Fruit fly (Drosophila melanogaster) whole organism, embryonic: ENCODE results near the gene CG2076.

ENCODE experiments used
- Aef1 ChIP-seq: fragments of 200-800 bp; sonication (Bioruptor generic); IDR thresholded peaks from 3 replicates; pipeline ENCODE4 v1.3.6; 2022; ENCODE audit warnings: missing biosample characterization, missing genetic modification characterization
- Atf6 ChIP-seq: fragments of 200-800 bp; sonication (Bioruptor generic); IDR thresholded peaks from 2 replicates; pipeline ENCODE4 v1.3.6; 2022; ENCODE audit warnings: missing biosample characterization, missing genetic modification characterization
- Blimp-1 ChIP-seq: fragments of 200-800 bp; sonication (Bioruptor generic); optimal IDR thresholded peaks from 3 replicates; lab custom pipeline; 2018; ENCODE audit warnings: missing biosample characterization, missing genetic modification characterization, mild to moderate bottlenecking, moderate library complexity, missing genetic modification reagents
- CG10267 ChIP-seq: fragments of 200-800 bp; sonication (Bioruptor generic); optimal IDR thresholded peaks from 2 replicates; lab custom pipeline; 2018; ENCODE audit warnings: missing biosample characterization, mild to moderate bottlenecking, missing genetic modification characterization, moderate library complexity
- CG11456 ChIP-seq: fragments of 200-800 bp; sonication (Bioruptor generic); IDR thresholded peaks from 3 replicates; pipeline ENCODE4 v1.3.6; 2022; ENCODE audit warnings: missing biosample characterization, missing genetic modification characterization
- CG14860 ChIP-seq: fragments of 200-800 bp; sonication (Bioruptor generic); IDR thresholded peaks from 3 replicates; pipeline ENCODE4 v1.3.6; 2022; ENCODE audit warnings: missing biosample characterization, missing genetic modification characterization; ENCODE audit not compliant: partially characterized antibody
- CG15514 ChIP-seq: fragments of 200-800 bp; sonication (Bioruptor generic); optimal IDR thresholded peaks from 3 replicates; lab custom pipeline; 2017; ENCODE audit warnings: missing biosample characterization, missing genetic modification characterization, mild to moderate bottlenecking, moderate library complexity, missing genetic modification reagents
- CG2199 ChIP-seq: fragments of 200-800 bp; sonication (Bioruptor generic); IDR thresholded peaks from 3 replicates; pipeline ENCODE4 v1.3.6; 2022; ENCODE audit warnings: missing biosample characterization, missing genetic modification characterization
- CG33557 ChIP-seq: fragments of 200-800 bp; sonication (Bioruptor generic); optimal IDR thresholded peaks from 2 replicates; lab custom pipeline; 2019; ENCODE audit warnings: missing biosample characterization, mild to moderate bottlenecking, missing genetic modification characterization, moderate library complexity
- CG3995 ChIP-seq: fragments of 200-800 bp; sonication (Bioruptor generic); optimal IDR thresholded peaks from 3 replicates; lab custom pipeline; 2016; ENCODE audit warnings: missing biosample characterization, missing genetic modification characterization
- CG6654 ChIP-seq: fragments of 200-800 bp; sonication (Bioruptor generic); optimal IDR thresholded peaks from 2 replicates; lab custom pipeline; 2017; ENCODE audit warnings: missing biosample characterization, mild to moderate bottlenecking, missing genetic modification characterization
- CG7928 ChIP-seq: fragments of 200-800 bp; sonication (Bioruptor generic); optimal IDR thresholded peaks from 2 replicates; lab custom pipeline; 2017; ENCODE audit warnings: missing biosample characterization, mild to moderate bottlenecking, missing genetic modification characterization
- CG8359 ChIP-seq: fragments of 200-800 bp; sonication (Bioruptor generic); optimal IDR thresholded peaks from 2 replicates; lab custom pipeline; 2017; ENCODE audit warnings: missing biosample characterization, mild to moderate bottlenecking, missing genetic modification characterization, borderline replicate concordance
- CG8388 ChIP-seq: fragments of 200-800 bp; sonication (Bioruptor generic); optimal IDR thresholded peaks from 2 replicates; lab custom pipeline; 2019; ENCODE audit warnings: missing biosample characterization, mild to moderate bottlenecking, missing genetic modification characterization, moderate library complexity
- CrebB ChIP-seq: fragments of 200-800 bp; sonication (Bioruptor generic); optimal IDR thresholded peaks from 3 replicates; lab custom pipeline; 2018; ENCODE audit warnings: missing biosample characterization, mild to moderate bottlenecking, missing genetic modification characterization
- D19B ChIP-seq: fragments of 200-800 bp; sonication (Bioruptor generic); optimal IDR thresholded peaks from 2 replicates; lab custom pipeline; 2017; ENCODE audit warnings: missing biosample characterization, mild to moderate bottlenecking, missing genetic modification characterization
- Dp ChIP-seq: fragments of 200-800 bp; sonication (Bioruptor generic); optimal IDR thresholded peaks from 2 replicates; lab custom pipeline; 2018; ENCODE audit warnings: missing biosample characterization, mild to moderate bottlenecking, missing genetic modification characterization, moderate library complexity
- Drgx ChIP-seq: fragments of 200-800 bp; sonication (Bioruptor generic); IDR thresholded peaks from 2 replicates; pipeline ENCODE4 v1.3.6; 2022; ENCODE audit warnings: missing biosample characterization, missing genetic modification characterization
- Kr ChIP-seq: fragments of 200-800 bp; sonication (Bioruptor generic); optimal IDR thresholded peaks from 2 replicates; lab custom pipeline; 2017; ENCODE audit warnings: missing biosample characterization, mild to moderate bottlenecking, missing genetic modification characterization
- MTF-1 ChIP-seq: fragments of 200-800 bp; sonication (Bioruptor generic); optimal IDR thresholded peaks from 2 replicates; lab custom pipeline; 2018; ENCODE audit warnings: missing biosample characterization, mild to moderate bottlenecking, missing genetic modification characterization, borderline replicate concordance
- Med ChIP-seq: fragments of 200-800 bp; sonication (Bioruptor generic); peaks from one replicate; lab custom pipeline; 2016; ENCODE audit warnings: missing biosample characterization, missing genetic modification characterization, mild to moderate bottlenecking, inconsistent platforms, moderate library complexity
- Nf-YC ChIP-seq: fragments of 200-800 bp; optimal IDR thresholded peaks from 3 replicates; lab custom pipeline; 2019; ENCODE audit warnings: missing biosample characterization, mild to moderate bottlenecking, missing genetic modification characterization, moderate library complexity
- Opbp ChIP-seq: fragments of 200-800 bp; sonication (Bioruptor generic); IDR thresholded peaks from 3 replicates; pipeline ENCODE4 v1.3.6; 2022; ENCODE audit warnings: missing biosample characterization, missing genetic modification characterization; ENCODE audit not compliant: partially characterized antibody
- Optix ChIP-seq: fragments of 200-800 bp; sonication (Bioruptor generic); IDR thresholded peaks from 3 replicates; pipeline ENCODE4 v1.3.6; 2022; ENCODE audit warnings: missing biosample characterization, missing genetic modification characterization
- Rfx ChIP-seq: fragments of 200-800 bp; sonication (Bioruptor generic); IDR thresholded peaks from 2 replicates; pipeline ENCODE4 v1.3.6; 2022; ENCODE audit warnings: missing biosample characterization, missing genetic modification characterization
- Sox102F ChIP-seq: fragments of 200-800 bp; sonication (Bioruptor generic); optimal IDR thresholded peaks from 2 replicates; lab custom pipeline; 2018; ENCODE audit warnings: missing biosample characterization, mild to moderate bottlenecking, missing genetic modification characterization, moderate library complexity
- TFAM ChIP-seq: fragments of 200-800 bp; sonication (Bioruptor generic); optimal IDR thresholded peaks from 2 replicates; lab custom pipeline; 2017; ENCODE audit warnings: missing biosample characterization, missing genetic modification characterization, inconsistent platforms
- YL-1 ChIP-seq: fragments of 200-800 bp; sonication (Bioruptor generic); optimal IDR thresholded peaks from 3 replicates; lab custom pipeline; 2017; ENCODE audit warnings: missing biosample characterization, mild to moderate bottlenecking, missing genetic modification characterization
- ac ChIP-seq: fragments of 200-800 bp; sonication (Bioruptor generic); optimal IDR thresholded peaks from 3 replicates; lab custom pipeline; 2017; ENCODE audit warnings: missing biosample characterization, mild to moderate bottlenecking, missing genetic modification characterization
- ase ChIP-seq: fragments of 200-800 bp; sonication (Bioruptor generic); IDR thresholded peaks from 3 replicates; pipeline ENCODE4 v1.3.6; 2022; ENCODE audit warnings: missing biosample characterization, missing genetic modification characterization
- ash1 ChIP-seq: fragments of 200-800 bp; sonication (Bioruptor generic); optimal IDR thresholded peaks from 2 replicates; lab custom pipeline; 2018; ENCODE audit warnings: missing biosample characterization, mild to moderate bottlenecking, missing genetic modification characterization
- bbx ChIP-seq: fragments of 200-800 bp; sonication (Bioruptor generic); IDR thresholded peaks from 2 replicates; pipeline ENCODE4 v1.3.6; 2022; ENCODE audit warnings: missing biosample characterization, missing genetic modification characterization; ENCODE audit not compliant: partially characterized antibody
- croc ChIP-seq: fragments of 200-800 bp; sonication (Bioruptor generic); conservative IDR thresholded peaks from 3 replicates; pipeline ENCODE4 v1.3.6; 2022; ENCODE audit warnings: missing biosample characterization, missing genetic modification characterization
- crp ChIP-seq, 2 experiments: fragments of 200-800 bp; sonication (Bioruptor generic); optimal IDR thresholded peaks; 2 replicates in 1 of 2; 3 replicates in 1 of 2; lab custom pipeline; 2017; ENCODE audit warnings: missing biosample characterization in 2 of 2, missing genetic modification characterization in 2 of 2, mild to moderate bottlenecking in 1 of 2, moderate library complexity in 1 of 2
- fru ChIP-seq: fragments of >200 bp; optimal IDR thresholded peaks from 2 replicates; lab custom pipeline; 2017
- ftz-f1 ChIP-seq: fragments of 200-800 bp; sonication (Bioruptor generic); optimal IDR thresholded peaks from 2 replicates; lab custom pipeline; 2016; ENCODE audit warnings: missing biosample characterization, missing genetic modification characterization
- gem ChIP-seq: fragments of 200-800 bp; sonication (Bioruptor generic); optimal IDR thresholded peaks from 2 replicates; lab custom pipeline; 2019; ENCODE audit warnings: missing biosample characterization, mild to moderate bottlenecking, missing genetic modification characterization, moderate library complexity
- gfzf ChIP-seq: fragments of 200-800 bp; sonication (Bioruptor generic); optimal IDR thresholded peaks from 2 replicates; lab custom pipeline; 2016; ENCODE audit warnings: missing biosample characterization, mild to moderate bottlenecking, missing genetic modification characterization, moderate library complexity
- gsb ChIP-seq: fragments of 200-800 bp; sonication (Bioruptor generic); IDR thresholded peaks from 2 replicates; pipeline ENCODE4 v1.3.6; 2022; ENCODE audit warnings: missing biosample characterization, missing genetic modification characterization
- lmd ChIP-seq: fragments of 200-800 bp; sonication (Bioruptor generic); IDR thresholded peaks from 2 replicates; pipeline ENCODE4 v1.3.6; 2022; ENCODE audit warnings: missing biosample characterization, missing genetic modification characterization
- mld ChIP-seq: fragments of 200-800 bp; sonication (Bioruptor generic); IDR thresholded peaks from 3 replicates; pipeline ENCODE4 v1.3.6; 2022; ENCODE audit warnings: missing biosample characterization, missing genetic modification characterization; ENCODE audit not compliant: partially characterized antibody
- oc ChIP-seq: fragments of 200-800 bp; sonication (Bioruptor generic); optimal IDR thresholded peaks from 2 replicates; lab custom pipeline; 2018; ENCODE audit warnings: missing biosample characterization, mild to moderate bottlenecking, missing genetic modification characterization, moderate library complexity
- onecut ChIP-seq: fragments of 200-800 bp; sonication (Bioruptor generic); IDR thresholded peaks from 2 replicates; pipeline ENCODE4 v1.3.6; 2022; ENCODE audit warnings: missing biosample characterization, missing genetic modification characterization
- org-1 ChIP-seq: fragments of 200-800 bp; sonication (Bioruptor generic); optimal IDR thresholded peaks from 2 replicates; lab custom pipeline; 2017; ENCODE audit warnings: missing biosample characterization, missing genetic modification characterization
- prd ChIP-seq, 3 experiments: fragments of >200 bp in 2 of 3; fragments of 200-800 bp in 1 of 3; sonication (Bioruptor generic) in 1 of 3; optimal IDR thresholded peaks in 2 of 3; IDR thresholded peaks in 1 of 3; 2 replicates in 2 of 3; 3 replicates in 1 of 3; pipeline versions ENCODE4 v1.3.6 to Lab custom; 2017 to 2022; ENCODE audit warnings: missing biosample characterization in 1 of 3, missing genetic modification characterization in 1 of 3
- sug ChIP-seq: fragments of 200-800 bp; optimal IDR thresholded peaks from 2 replicates; lab custom pipeline; 2019; ENCODE audit warnings: missing biosample characterization, mild to moderate bottlenecking, missing genetic modification characterization, moderate library complexity
- ttk ChIP-seq: fragments of 200-800 bp; sonication (Bioruptor generic); IDR thresholded peaks from 2 replicates; pipeline ENCODE4 v2.1.2; 2022; ENCODE audit warnings: missing biosample characterization, missing genetic modification characterization
- vfl ChIP-seq: fragments of 200-800 bp; sonication (Bioruptor generic); optimal IDR thresholded peaks from 2 replicates; lab custom pipeline; 2016; ENCODE audit warnings: missing biosample characterization, missing genetic modification characterization

CG2076 gene

dm6 chrX:11124749-11125508 lies 34.9 kb downstream of the CG2076 start, which contains the start of gene Rpt3 (continued):
- no peak for TF ChIP-seq Blimp-1
- no peak for TF ChIP-seq ac (GFP tag; lab: Kevin White, UChicago)
- TF ChIP-seq sug (tag; lab: Kevin White, UChicago) = no peak
- no peak for TF ChIP-seq croc
- TF ChIP-seq ttk = no peak
- TF ChIP-seq CG14860 (GFP tag; lab: Robert Waterston, UW) = peak; percentile 82; the same call in 2 of the 3 replicates
- no peak for TF ChIP-seq org-1 (GFP tag; lab: Kevin White, UChicago)
- no peak for TF ChIP-seq Nf-YC (tag; lab: Kevin White, UChicago)
- TF ChIP-seq Med (GFP tag; lab: Kevin White, UChicago) = peak; percentile 76
- no peak for TF ChIP-seq CG2199 (GFP tag; lab: Robert Waterston, UW)
- no peak for TF ChIP-seq CG8388
- no peak for TF ChIP-seq Kr (GFP tag; lab: Kevin White, UChicago)
- no peak for TF ChIP-seq Drgx (GFP tag; lab: Robert Waterston, UW)
- no peak for TF ChIP-seq Atf6 (GFP tag; lab: Robert Waterston, UW)
- no peak for TF ChIP-seq oc (tag; lab: Kevin White, UChicago)
- TF ChIP-seq gfzf = peak; percentile 40
- no peak for TF ChIP-seq TFAM (GFP tag; lab: Kevin White, UChicago)
- no peak for TF ChIP-seq ftz-f1
- peak; percentile 43 for TF ChIP-seq YL-1 (GFP tag; lab: Kevin White, UChicago)
- TF ChIP-seq CG10267 (tag; lab: Kevin White, UChicago) = no peak
- peak; percentile 67 for TF ChIP-seq Opbp (GFP tag; lab: Robert Waterston, UW)
- TF ChIP-seq Sox102F (GFP tag; lab: Kevin White, UChicago) = no peak
- no peak for TF ChIP-seq ash1
- no peak for TF ChIP-seq prd (optimal IDR thresholded peaks at IDR 0.05; lab: Kevin White, UChicago)
- no peak for TF ChIP-seq prd (GFP tag; IDR thresholded peaks at IDR 0.05; lab: Robert Waterston, UW)
- no peak for TF ChIP-seq gsb
- TF ChIP-seq mld = peak; percentile 9; the same call in 1 of the 3 replicates
- no peak for TF ChIP-seq ase
- no peak for TF ChIP-seq Optix
- TF ChIP-seq vfl (GFP tag; lab: Kevin White, UChicago) = no peak
- TF ChIP-seq CG33557 = no peak
- no peak for TF ChIP-seq onecut (GFP tag; lab: Robert Waterston, UW)
- TF ChIP-seq crp (GFP tag; optimal IDR thresholded peaks at IDR 0.05; lab: Kevin White, UChicago) = peak in 1 of 2 experiments; percentile 77
- no peak for TF ChIP-seq CG7928 (GFP tag; lab: Kevin White, UChicago)
- no peak for TF ChIP-seq CG6654 (GFP tag; lab: Kevin White, UChicago)
- TF ChIP-seq CrebB (tag; lab: Kevin White, UChicago) = no peak
- TF ChIP-seq Dp (GFP tag; lab: Kevin White, UChicago) = peak; percentile 15
- TF ChIP-seq CG11456 = no peak
- TF ChIP-seq Aef1 = 0 out of 3 replicates have a peak, but pooled peaks have one; percentile 12
- TF ChIP-seq CG8359 (GFP tag; lab: Kevin White, UChicago) = no peak
- TF ChIP-seq D19B (GFP tag; lab: Kevin White, UChicago) = no peak
- no peak for TF ChIP-seq MTF-1
- TF ChIP-seq lmd = no peak
- TF ChIP-seq bbx (GFP tag; lab: Robert Waterston, UW) = peak; percentile 61
- TF ChIP-seq CG15514 (GFP tag; lab: Kevin White, UChicago) = no peak
- peak; percentile 7; the same call in 1 of the 2 replicates for TF ChIP-seq Rfx (GFP tag; lab: Robert Waterston, UW)
- TF ChIP-seq gem (tag; lab: Kevin White, UChicago) = no peak
- no peak for TF ChIP-seq CG3995
- no peak for TF ChIP-seq fru (lab: Kevin White, UChicago)
